Fruit fly (Drosophila melanogaster): ENCODE results near the gene CG43703.

CG43703 gene

DNA sequence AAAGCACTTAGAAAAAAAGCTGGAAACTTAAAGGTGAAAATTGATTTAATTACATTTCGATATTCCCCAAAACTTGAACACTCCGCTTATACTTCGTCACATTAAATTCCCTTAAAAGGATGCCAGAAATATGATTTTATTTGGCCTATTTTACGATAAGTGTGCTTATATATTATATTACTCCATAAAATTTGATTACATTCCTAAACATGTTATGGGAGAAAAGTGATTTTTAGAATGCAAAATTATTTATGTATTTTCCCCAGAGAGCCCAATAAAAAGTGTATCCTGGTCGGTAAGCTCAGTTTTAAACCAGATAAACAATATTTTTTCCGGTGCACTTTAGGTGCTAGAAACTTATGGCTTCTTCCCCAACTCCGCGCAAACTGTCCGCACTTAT is 27.6 kb upstream of the CG43703 start (continued):
- TF ChIP-seq CG13123 (GFP tag; optimal IDR thresholded peaks at IDR 0.05) (no peak), CG7839 (tag; optimal IDR thresholded peaks at IDR 0.05) (peak; percentile 42), Hr51 (GFP tag; optimal IDR thresholded peaks at IDR 0.05) (peak in 1 of 2 experiments; percentile 4), CG15269 (tag; optimal IDR thresholded peaks at IDR 0.05) (peak; percentile 29)

DNA sequence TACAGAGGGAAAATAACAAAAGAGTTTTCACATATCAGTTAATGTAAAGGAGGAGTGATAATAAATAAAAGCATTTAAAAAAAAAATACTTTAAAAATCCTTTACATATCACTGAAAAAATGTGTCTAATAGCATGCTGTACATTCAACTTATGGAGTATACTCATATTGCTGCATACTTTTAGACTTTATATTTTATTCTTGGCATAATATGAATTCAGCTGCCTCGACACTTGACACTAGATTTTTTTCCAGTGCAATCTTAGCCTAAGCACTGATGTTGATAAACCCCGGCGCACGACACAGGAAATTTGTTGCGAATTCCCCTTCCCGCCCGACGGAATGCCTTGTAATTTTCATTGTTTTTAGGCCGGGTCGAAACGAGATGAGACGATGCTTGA is 24.9 kb upstream of the CG43703 start:
- peak; percentile 53 for TF ChIP-seq CG18599 (GFP tag; optimal IDR thresholded peaks at IDR 0.05)
- TF ChIP-seq CG17568 (GFP tag; optimal IDR thresholded peaks at IDR 0.05), result no peak
- TF ChIP-seq CG3163 (GFP tag; optimal IDR thresholded peaks at IDR 0.05), result no peak
- no peak for TF ChIP-seq mirr (GFP tag; optimal IDR thresholded peaks at IDR 0.05)
- TF ChIP-seq sens-2 (GFP tag; IDR thresholded peaks at IDR 0.05), result no peak
- no peak for TF ChIP-seq CG16863 (GFP tag; optimal IDR thresholded peaks at IDR 0.05)
- TF ChIP-seq al (GFP tag; IDR thresholded peaks at IDR 0.05), result no peak
- TF ChIP-seq Atf6 (GFP tag; IDR thresholded peaks at IDR 0.05), result 0 out of 2 replicates have a peak, but pooled peaks have one; percentile 22
- TF ChIP-seq zf30C (GFP tag; optimal IDR thresholded peaks at IDR 0.05), result peak; percentile 66
- peak; percentile 19 for TF ChIP-seq CG13424 (tag; optimal IDR thresholded peaks at IDR 0.05)
- TF ChIP-seq CoRest (tag; optimal IDR thresholded peaks at IDR 0.05), result peak; percentile 12
- TF ChIP-seq CG3281 (GFP tag; optimal IDR thresholded peaks at IDR 0.05), result peak; percentile 31
- no peak for TF ChIP-seq org-1 (GFP tag; optimal IDR thresholded peaks at IDR 0.05)
- TF ChIP-seq Asciz (GFP tag; optimal IDR thresholded peaks at IDR 0.05), result peak; percentile 12
- no peak for TF ChIP-seq CG4617 (GFP tag; optimal IDR thresholded peaks at IDR 0.05; ENCODE audit: borderline replicate concordance)
- TF ChIP-seq usp (GFP tag; optimal IDR thresholded peaks at IDR 0.05), result no peak
- TF ChIP-seq otp (GFP tag; IDR thresholded peaks at IDR 0.05), result no peak
- no peak for TF ChIP-seq Nf-YB (GFP tag; optimal IDR thresholded peaks at IDR 0.05)
- TF ChIP-seq ap (GFP tag; IDR thresholded peaks at IDR 0.05), result no peak
- TF ChIP-seq Sox102F (GFP tag; optimal IDR thresholded peaks at IDR 0.05), result peak; percentile 29
- TF ChIP-seq dmrt99B (tag; optimal IDR thresholded peaks at IDR 0.05), result peak; percentile 40
- TF ChIP-seq CG6654 (GFP tag; optimal IDR thresholded peaks at IDR 0.05), result no peak
- TF ChIP-seq Pdp1 (GFP tag; optimal IDR thresholded peaks at IDR 0.05), result no peak
- no peak; the same call in 1 of the 2 replicates for TF ChIP-seq vvl (GFP tag; IDR thresholded peaks at IDR 0.05)
- no peak for TF ChIP-seq pfk (GFP tag; optimal IDR thresholded peaks at IDR 0.05)
- TF ChIP-seq CG12104 (GFP tag; optimal IDR thresholded peaks at IDR 0.05), result no peak
- TF ChIP-seq lab (GFP tag; optimal IDR thresholded peaks at IDR 0.05), result peak; percentile 62
- no peak for TF ChIP-seq pho (GFP tag; optimal IDR thresholded peaks at IDR 0.05)
- no peak for TF ChIP-seq HLH4C (GFP tag; IDR thresholded peaks at IDR 0.05; ENCODE audit: partially characterized antibody)
- no peak for TF ChIP-seq mam (GFP tag; optimal IDR thresholded peaks at IDR 0.05)
- TF ChIP-seq CG9437 (GFP tag; optimal IDR thresholded peaks at IDR 0.05), result no peak
- TF ChIP-seq gro (GFP tag; optimal IDR thresholded peaks at IDR 0.05), result peak; percentile 2
- no peak for TF ChIP-seq Sry-δ (GFP tag; optimal IDR thresholded peaks at IDR 0.05)
- TF ChIP-seq CG34376 (GFP tag; optimal IDR thresholded peaks at IDR 0.05), result no peak
- no peak for TF ChIP-seq CG6272 (GFP tag; IDR thresholded peaks at IDR 0.05)
- TF ChIP-seq Ptx1 (GFP tag; IDR thresholded peaks at IDR 0.05), result peak; percentile 36
- TF ChIP-seq Atf3 (GFP tag; optimal IDR thresholded peaks at IDR 0.05), result no peak
- TF ChIP-seq Rx (GFP tag; IDR thresholded peaks at IDR 0.05), result no peak
- no peak for TF ChIP-seq Ada2b (GFP tag; IDR thresholded peaks at IDR 0.05)
- no peak for TF ChIP-seq Dek (tag; optimal IDR thresholded peaks at IDR 0.05)
- TF ChIP-seq unpg (GFP tag; optimal IDR thresholded peaks at IDR 0.05), result peak; percentile 2
- TF ChIP-seq seq (GFP tag; IDR thresholded peaks at IDR 0.05), result no peak
- no peak for TF ChIP-seq CG3838 (GFP tag; optimal IDR thresholded peaks at IDR 0.05)
- no peak for TF ChIP-seq pzg (GFP tag; optimal IDR thresholded peaks at IDR 0.05)
- no peak for TF ChIP-seq dm (GFP tag; optimal IDR thresholded peaks at IDR 0.05)

Measured in whole organism, embryonic.